Worm (Caenorhabditis elegans): ENCODE data around the gene C56C10.4.

DNA sequence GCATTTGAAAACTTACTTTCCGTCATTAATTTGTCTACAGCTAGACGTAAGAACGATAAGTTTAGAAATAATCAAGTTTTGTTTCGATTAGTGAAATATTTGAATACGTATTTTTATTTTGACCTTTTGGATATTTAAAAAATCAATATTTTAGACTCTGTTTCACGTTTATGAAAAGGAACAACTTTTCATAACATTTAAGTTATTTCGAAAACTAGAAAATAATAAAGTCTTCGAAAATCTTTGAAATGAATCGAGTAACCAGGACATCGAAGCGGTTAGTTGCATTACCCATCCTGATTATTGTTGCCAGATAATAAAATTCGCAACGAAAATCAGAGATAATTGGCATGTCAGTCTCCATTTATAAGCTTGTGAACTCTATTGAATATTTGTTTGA is 1.6 kb upstream of the C56C10.4 start, which contains the start of gene C56C10.6:
- no peak for TF ChIP-seq T22C8.4 (GFP tag; IDR thresholded peaks at IDR 0.05)
- TF ChIP-seq ref-1 (GFP tag; conservative IDR thresholded peaks at IDR 0.05), result no peak
- no peak for TF ChIP-seq cog-1 (tag; optimal IDR thresholded peaks at IDR 0.05)
- no peak for TF ChIP-seq klf-2 (GFP tag; conservative IDR thresholded peaks at IDR 0.05)
- no peak for TF ChIP-seq tab-1 (GFP tag; IDR thresholded peaks at IDR 0.05)
- TF ChIP-seq flt-1 (GFP tag; IDR thresholded peaks at IDR 0.05), result no peak
- no peak for TF ChIP-seq ztf-29 (GFP tag; IDR thresholded peaks at IDR 0.05)
- TF ChIP-seq med-1 (GFP tag; optimal IDR thresholded peaks at IDR 0.05; ENCODE audit: insufficient read depth), result no peak
- no peak for TF ChIP-seq ztf-23 (GFP tag; IDR thresholded peaks at IDR 0.05)
